Worm (Caenorhabditis elegans): ENCODE measurements around the gene C05B5.12.

C05B5.12 gene

DNA sequence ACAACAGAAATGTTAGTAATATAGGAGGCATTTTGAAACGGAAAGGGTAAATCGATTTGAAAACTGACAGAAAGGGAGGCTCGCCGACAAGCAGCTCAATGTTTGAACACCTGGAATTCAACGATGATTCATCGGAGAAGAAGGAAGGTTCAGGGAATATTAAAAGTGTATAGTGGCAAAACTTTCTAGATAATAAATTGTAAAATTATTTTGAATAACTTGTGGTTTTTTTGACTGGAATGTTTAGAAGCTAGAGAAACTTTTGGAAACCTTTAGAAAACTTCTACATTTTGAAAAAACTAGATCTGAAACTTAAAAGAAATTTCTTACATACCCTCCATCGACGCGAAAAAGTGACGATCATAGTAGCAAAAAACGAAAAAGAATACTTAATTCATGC is 10.7 kb downstream of the C05B5.12 start, which contains the start of gene pqn-8:
TSS of gene pqn-8 (minus strand) at position 101 of the 400 bp plus-strand sequence.
- TF ChIP-seq unc-86 (tag; optimal IDR thresholded peaks at IDR 0.05) (no peak), ceh-14 (tag; optimal IDR thresholded peaks at IDR 0.05) (no peak), ceh-18 (tag; optimal IDR thresholded peaks at IDR 0.05) (no peak), dmd-4 (tag; optimal IDR thresholded peaks at IDR 0.05; ENCODE audit: borderline replicate concordance) (no peak), odd-2 (tag; optimal IDR thresholded peaks at IDR 0.05) (no peak), rnt-1 (tag; optimal IDR thresholded peaks at IDR 0.05) (no peak), pha-2 (tag; optimal IDR thresholded peaks at IDR 0.05) (no peak), lim-6 (tag; optimal IDR thresholded peaks at IDR 0.05) (no peak), hlh-30 (tag; optimal IDR thresholded peaks at IDR 0.05; ENCODE audit: insufficient read depth) (no peak), pax-1 (tag; optimal IDR thresholded peaks at IDR 0.05) (no peak), ahr-1 (tag; optimal IDR thresholded peaks at IDR 0.05) (no peak), F13H6.1 (tag; optimal IDR thresholded peaks at IDR 0.05) (no peak), ceh-34 (tag; optimal IDR thresholded peaks at IDR 0.05) (no peak), madf-2 (tag; optimal IDR thresholded peaks at IDR 0.05) (no peak)

DNA sequence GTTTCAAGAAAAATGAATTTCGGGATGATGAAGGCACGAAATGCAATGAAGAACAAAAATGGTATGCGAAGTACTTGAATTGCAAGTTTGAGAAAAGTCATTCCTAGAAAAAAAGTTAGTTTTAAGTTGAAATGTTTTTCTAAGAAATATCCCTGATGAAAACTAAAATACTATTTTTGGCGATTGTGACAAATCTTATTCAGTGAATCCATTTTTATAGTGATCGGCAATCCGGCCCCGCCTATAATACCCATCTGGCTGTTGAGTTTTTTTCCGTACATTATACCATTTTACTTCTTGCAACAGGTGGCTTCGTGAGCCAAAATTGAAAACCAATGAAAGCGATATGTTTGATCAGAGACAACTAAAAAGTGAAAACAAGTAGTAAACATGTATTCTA is 12.1 kb downstream of the C05B5.12 start, which contains the start of gene C05B5.17:
TSS of gene C05B5.17 (minus strand) at position 101 of the 400 bp plus-strand sequence.
- TF ChIP-seq K09A11.1 (tag; optimal IDR thresholded peaks at IDR 0.05; ENCODE audit: insufficient read depth) (no peak), nfya-1 (tag; optimal IDR thresholded peaks at IDR 0.05) (no peak), ztf-16 (tag; optimal IDR thresholded peaks at IDR 0.05) (no peak), lin-11 (tag; optimal IDR thresholded peaks at IDR 0.05) (no peak), pros-1 (tag; optimal IDR thresholded peaks at IDR 0.05) (no peak), pag-3 (tag; optimal IDR thresholded peaks at IDR 0.05; ENCODE audit: borderline replicate concordance) (no peak)

DNA sequence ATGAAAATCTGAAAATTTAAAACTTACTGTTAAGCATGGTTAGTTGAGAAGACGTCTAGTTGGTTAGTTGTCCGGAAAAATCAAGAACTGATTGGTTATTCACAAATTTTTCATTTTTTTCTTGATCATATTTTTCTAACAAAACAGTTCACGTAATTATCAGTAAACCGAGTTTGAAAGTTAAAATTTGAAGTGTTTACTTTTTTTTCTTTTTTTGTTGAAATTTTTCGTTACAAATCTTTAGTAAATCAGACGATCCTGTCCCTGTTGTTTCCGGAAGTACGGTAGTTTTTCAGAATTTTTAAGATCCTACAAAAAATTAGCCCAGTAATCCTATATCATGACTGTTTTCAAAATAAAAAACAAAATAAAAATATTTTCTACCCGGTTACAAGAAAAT is 13.2 kb downstream of the C05B5.12 start, which contains the start of gene C05B5.2:
TSS of gene C05B5.2 (minus strand) at position 101 of the 400 bp plus-strand sequence.
- TF ChIP-seq ama-1 (optimal IDR thresholded peaks at IDR 0.05) (no peak), pqm-1 (tag; optimal IDR thresholded peaks at IDR 0.05) (no peak), ceh-19 (GFP tag; optimal IDR thresholded peaks at IDR 0.05) (no peak)

DNA sequence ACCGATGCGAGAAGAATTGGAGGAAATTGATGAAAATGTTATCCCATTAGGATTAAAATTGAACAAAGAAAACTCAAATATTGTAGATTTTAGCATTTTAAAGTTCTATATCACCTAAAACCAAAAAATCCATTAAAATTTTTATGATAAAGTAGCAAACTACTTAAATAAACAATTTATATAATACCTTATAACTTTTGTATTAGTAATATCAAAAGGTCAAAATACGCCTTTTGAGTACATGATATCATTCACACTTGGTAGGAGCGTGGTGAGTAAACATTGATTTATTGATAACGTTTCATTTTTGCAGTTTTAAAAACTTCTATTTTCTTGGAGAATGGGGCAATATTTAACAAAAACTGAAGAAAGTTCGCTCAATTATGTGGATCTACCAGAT is 13.9 kb downstream of the C05B5.12 start, which contains the start of gene C05B5.5:
TSS of gene C05B5.5 (plus strand) at position 301 of the 400 bp plus-strand sequence.
- no peak for TF ChIP-seq pag-3 (tag; optimal IDR thresholded peaks at IDR 0.05; ENCODE audit: borderline replicate concordance)

ce11 chrIII:10004213-10004612 is 17.0 kb downstream of the C05B5.12 start, which contains the start of gene C05B5.11:
C05B5.11 (plus strand) TSS chrIII:10004513.
- no peak for TF ChIP-seq ceh-9 (tag; optimal IDR thresholded peaks at IDR 0.05)
- TF ChIP-seq hlh-30 (tag; optimal IDR thresholded peaks at IDR 0.05; ENCODE audit: insufficient read depth) = no peak
- no peak for TF ChIP-seq elt-4 (tag; optimal IDR thresholded peaks at IDR 0.05)
- no peak for TF ChIP-seq T23F11.4 (GFP tag; optimal IDR thresholded peaks at IDR 0.05)
- no peak for TF ChIP-seq hlh-13 (GFP tag; optimal IDR thresholded peaks at IDR 0.05)
- TF ChIP-seq npax-4 (tag; optimal IDR thresholded peaks at IDR 0.05) = no peak
- TF ChIP-seq ceh-19 (GFP tag; optimal IDR thresholded peaks at IDR 0.05) = no peak
- no peak for TF ChIP-seq syd-9 (tag; optimal IDR thresholded peaks at IDR 0.05)
- TF ChIP-seq pha-2 (tag; optimal IDR thresholded peaks at IDR 0.05) = no peak
- TF ChIP-seq ceh-31 (tag; optimal IDR thresholded peaks at IDR 0.05) = no peak
- no peak for TF ChIP-seq unc-42 (tag; optimal IDR thresholded peaks at IDR 0.05)
- TF ChIP-seq pat-9 (tag; optimal IDR thresholded peaks at IDR 0.05) = no peak
- TF ChIP-seq che-1 (tag; optimal IDR thresholded peaks at IDR 0.05) = no peak
- no peak for TF ChIP-seq ceh-18 (tag; optimal IDR thresholded peaks at IDR 0.05)
- TF ChIP-seq fkh-10 (GFP tag; optimal IDR thresholded peaks at IDR 0.05) = no peak
- no peak for TF ChIP-seq sox-2 (GFP tag; IDR thresholded peaks at IDR 0.05)
- TF ChIP-seq lim-6 (tag; optimal IDR thresholded peaks at IDR 0.05) = no peak

Data from whole organism, late embryonic.